Worm (Caenorhabditis elegans): ENCODE measurements around the gene Y57G7A.1.

- TF ChIP-seq pha-4 (tag; optimal IDR thresholded peaks at IDR 0.05), result no peak
- TF ChIP-seq lin-32 (GFP tag; optimal IDR thresholded peaks at IDR 0.05), result no peak
- no peak for TF ChIP-seq elt-3 (tag; optimal IDR thresholded peaks at IDR 0.05)
- no peak for TF ChIP-seq nhr-2 (tag; optimal IDR thresholded peaks at IDR 0.05)
- no peak for TF ChIP-seq nhr-76 (tag; optimal IDR thresholded peaks at IDR 0.05)
- no peak for TF ChIP-seq lin-13 (tag; optimal IDR thresholded peaks at IDR 0.05)
- TF ChIP-seq unc-62 (GFP tag; optimal IDR thresholded peaks at IDR 0.05), result no peak
These were observed 45.5 kb downstream of the Y57G7A.1 start for ce11 chrII:1343748-1344147.
